In the genomic region with DNA sequence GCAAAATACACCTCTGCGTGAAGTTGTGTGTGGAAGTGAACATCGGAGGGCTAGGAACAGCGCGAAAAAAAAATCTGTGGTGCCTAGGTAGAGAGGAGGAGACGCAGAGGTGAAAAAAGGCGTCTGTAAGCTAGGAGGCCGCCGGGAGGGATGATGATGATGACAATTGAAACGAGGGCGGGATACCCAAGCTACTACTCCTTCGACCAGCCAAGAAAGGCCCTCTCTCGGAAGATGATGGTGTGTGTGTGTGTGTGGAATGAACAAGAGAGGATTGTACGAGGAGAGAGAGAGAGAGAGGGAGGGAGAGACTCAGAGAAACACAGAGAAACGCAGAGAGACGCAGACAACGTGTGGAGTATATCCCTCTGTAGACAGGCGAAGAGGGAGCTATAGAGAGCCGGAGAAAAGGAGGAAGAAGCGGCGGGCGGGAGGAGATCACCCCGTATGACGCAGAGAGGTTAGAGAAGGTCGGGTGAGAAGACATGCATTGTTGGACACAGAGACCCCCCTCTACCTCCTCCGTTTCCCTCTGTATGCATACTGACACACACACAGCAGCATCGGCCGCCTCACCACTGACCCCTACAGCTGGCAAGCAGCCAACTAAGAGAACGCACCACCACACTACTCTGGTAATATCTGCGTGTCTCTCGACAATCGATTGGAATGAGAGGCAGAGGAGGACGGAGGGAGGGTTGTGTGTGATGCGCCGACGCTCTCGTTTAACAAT, we compare ENCODE assay signal across 2 worm cellular contexts.
TF ChIP-seq lines count a peak whose summit lies in the region.

No protein-coding gene starts in this region.

TF ChIP-seq in whole organism, L1 larva, 84 proteins besides CTCF, POLR2A, EP300 and RAD21 (continued from another document):
- TF ChIP-seq pag-3 (tag; optimal IDR thresholded peaks at IDR 0.05; lab: Kevin White, UChicago; ENCODE audit: borderline replicate concordance, insufficient read depth) (no peak), mab-9 (GFP tag; IDR thresholded peaks at IDR 0.05; lab: Robert Waterston, UW) (peak; percentile 22; the same call in 1 of the 2 replicates), lsy-2 (tag; optimal IDR thresholded peaks at IDR 0.05; lab: Kevin White, UChicago) (peak; percentile 65 to 80), C04F5.9 (tag; optimal IDR thresholded peaks at IDR 0.05; lab: Kevin White, UChicago) (peak; percentile 48), ets-5 (GFP tag; IDR thresholded peaks at IDR 0.05; lab: Robert Waterston, UW) (no peak), sptf-1 (tag; optimal IDR thresholded peaks at IDR 0.05; lab: Kevin White, UChicago) (no peak), ceh-90 (tag; optimal IDR thresholded peaks at IDR 0.05; lab: Kevin White, UChicago) (no peak), ztf-4 (tag; optimal IDR thresholded peaks at IDR 0.05; lab: Kevin White, UChicago) (peak; percentile 82), C34B4.2 (tag; optimal IDR thresholded peaks at IDR 0.05; lab: Kevin White, UChicago) (no peak), rnt-1 (tag; optimal IDR thresholded peaks at IDR 0.05; lab: Kevin White, UChicago) (peak; percentile 61), fkh-10 (GFP tag; optimal IDR thresholded peaks at IDR 0.05; lab: Kevin White, UChicago) (peak; percentile 84), elt-3 (tag; optimal IDR thresholded peaks at IDR 0.05; lab: Kevin White, UChicago) (peak in 1 of 6 experiments; percentile 51), fkh-8 (tag; optimal IDR thresholded peaks at IDR 0.05; lab: Kevin White, UChicago) (peak; percentile 95), dsc-1 (tag; optimal IDR thresholded peaks at IDR 0.05; lab: Kevin White, UChicago) (peak; percentile 78), fkh-4 (tag; optimal IDR thresholded peaks at IDR 0.05; lab: Kevin White, UChicago; ENCODE audit: borderline replicate concordance) (no peak), elt-2 (tag; optimal IDR thresholded peaks at IDR 0.05; lab: Kevin White, UChicago) (no peak), isw-1 (GFP tag; IDR thresholded peaks at IDR 0.05; lab: Robert Waterston, UW) (peak; percentile 71), tbx-2 (tag; optimal IDR thresholded peaks at IDR 0.05; lab: Kevin White, UChicago) (peak; percentile 90), ceh-63 (GFP tag; optimal IDR thresholded peaks at IDR 0.05; lab: Kevin White, UChicago) (peak; percentile 40), F16B12.6 (tag; optimal IDR thresholded peaks at IDR 0.05; lab: Kevin White, UChicago) (no peak), nhr-90 (tag; optimal IDR thresholded peaks at IDR 0.05; lab: Kevin White, UChicago; ENCODE audit: poor library complexity) (peak; percentile 49), sox-4 (tag; optimal IDR thresholded peaks at IDR 0.05; lab: Kevin White, UChicago) (peak; percentile 40), pqm-1 (tag; optimal IDR thresholded peaks at IDR 0.05; lab: Kevin White, UChicago) (no peak), irx-1 (tag; optimal IDR thresholded peaks at IDR 0.05; lab: Kevin White, UChicago) (peak; percentile 78), pax-3 (tag; optimal IDR thresholded peaks at IDR 0.05; lab: Kevin White, UChicago) (peak; percentile 57), Y116A8C.19 (tag; optimal IDR thresholded peaks at IDR 0.05; lab: Kevin White, UChicago; ENCODE audit: borderline replicate concordance) (no peak), blmp-1 (tag; optimal IDR thresholded peaks at IDR 0.05; lab: Kevin White, UChicago) (no peak), nhr-84 (tag; optimal IDR thresholded peaks at IDR 0.05; lab: Kevin White, UChicago) (no peak)

TF ChIP-seq in whole organism, young adult, 124 proteins besides CTCF, POLR2A, EP300 and RAD21 (continued from another document):
- TF ChIP-seq efl-1 (GFP tag; optimal IDR thresholded peaks at IDR 0.05; lab: Kevin White, UChicago) (no peak), xnd-1 (tag; optimal IDR thresholded peaks at IDR 0.05; lab: Kevin White, UChicago) (no peak), madf-10 (tag; optimal IDR thresholded peaks at IDR 0.05; lab: Kevin White, UChicago) (peak; percentile 43), madf-8 (GFP tag; conservative IDR thresholded peaks at IDR 0.05; lab: Robert Waterston, UW) (no peak), Y53G8AR.9 (GFP tag; conservative IDR thresholded peaks at IDR 0.05; lab: Robert Waterston, UW) (no peak), egl-18 (GFP tag; IDR thresholded peaks at IDR 0.05; lab: Robert Waterston, UW) (no peak), dpl-1 (GFP tag; optimal IDR thresholded peaks at IDR 0.05; lab: Kevin White, UChicago) (no peak), attf-5 (GFP tag; optimal IDR thresholded peaks at IDR 0.05; lab: Kevin White, UChicago) (peak; percentile 77), K11D2.4 (GFP tag; IDR thresholded peaks at IDR 0.05; lab: Robert Waterston, UW) (no peak; the same call in 1 of the 2 replicates), lin-40 (tag; optimal IDR thresholded peaks at IDR 0.05; lab: Kevin White, UChicago) (peak; percentile 84), K12H6.12 (tag; optimal IDR thresholded peaks at IDR 0.05; lab: Kevin White, UChicago) (peak; percentile 95), ceh-27 (GFP tag; optimal IDR thresholded peaks at IDR 0.05; lab: Kevin White, UChicago) (peak; percentile 79), nhr-27 (tag; optimal IDR thresholded peaks at IDR 0.05; lab: Kevin White, UChicago) (no peak), ceh-100 (GFP tag; IDR thresholded peaks at IDR 0.05; lab: Robert Waterston, UW) (no peak), tbx-9 (tag; optimal IDR thresholded peaks at IDR 0.05; lab: Kevin White, UChicago; ENCODE audit: borderline replicate concordance) (no peak), unc-62 (GFP tag; optimal IDR thresholded peaks at IDR 0.05; lab: Kevin White, UChicago) (no peak), snpc-3.4 (tag; optimal IDR thresholded peaks at IDR 0.05; lab: Kevin White, UChicago) (no peak), madf-3 (GFP tag; IDR thresholded peaks at IDR 0.05; lab: Robert Waterston, UW) (0 out of 2 replicates have a peak, but pooled peaks have one; percentile 12), F33H1.4 (GFP tag; IDR thresholded peaks at IDR 0.05; lab: Robert Waterston, UW) (0 out of 2 replicates have a peak, but pooled peaks have one; percentile 14), C06A6.2 (GFP tag; conservative IDR thresholded peaks at IDR 0.05; lab: Robert Waterston, UW) (no peak), ztf-18 (tag; optimal IDR thresholded peaks at IDR 0.05; lab: Kevin White, UChicago) (peak; percentile 36), ama-1 (optimal IDR thresholded peaks at IDR 0.05; lab: Kevin White, UChicago) (no peak), ama-1 (GFP tag; optimal IDR thresholded peaks at IDR 0.05; lab: Kevin White, UChicago) (no peak), lag-1 (GFP tag; IDR thresholded peaks at IDR 0.05; lab: Robert Waterston, UW) (no peak), Y53F4B.3 (GFP tag; IDR thresholded peaks at IDR 0.05; lab: Robert Waterston, UW) (no peak), ceh-79 (tag; optimal IDR thresholded peaks at IDR 0.05; lab: Kevin White, UChicago) (no peak), B0336.3 (GFP tag; IDR thresholded peaks at IDR 0.05; lab: Robert Waterston, UW) (peak; percentile 68), gei-17 (GFP tag; optimal IDR thresholded peaks at IDR 0.05; lab: Kevin White, UChicago) (peak; percentile 19), die-1 (tag; optimal IDR thresholded peaks at IDR 0.05; lab: Kevin White, UChicago) (peak; percentile 43), somi-1 (GFP tag; optimal IDR thresholded peaks at IDR 0.05; lab: Kevin White, UChicago) (no peak), rpc-1 (optimal IDR thresholded peaks at IDR 0.05; lab: Kevin White, UChicago) (no peak), rpc-1 (tag; optimal IDR thresholded peaks at IDR 0.05; lab: Kevin White, UChicago) (no peak), mes-4 (tag; optimal IDR thresholded peaks at IDR 0.05; lab: Kevin White, UChicago) (no peak), mxl-1 (tag; optimal IDR thresholded peaks at IDR 0.05; lab: Kevin White, UChicago) (no peak), tlf-1 (GFP tag; optimal IDR thresholded peaks at IDR 0.05; lab: Kevin White, UChicago) (peak; percentile 4), lin-54 (GFP tag; optimal IDR thresholded peaks at IDR 0.05; lab: Kevin White, UChicago) (peak; percentile 34)
